Worm (Caenorhabditis elegans): ENCODE results near the gene F12E12.2.

F12E12.2 gene

DNA sequence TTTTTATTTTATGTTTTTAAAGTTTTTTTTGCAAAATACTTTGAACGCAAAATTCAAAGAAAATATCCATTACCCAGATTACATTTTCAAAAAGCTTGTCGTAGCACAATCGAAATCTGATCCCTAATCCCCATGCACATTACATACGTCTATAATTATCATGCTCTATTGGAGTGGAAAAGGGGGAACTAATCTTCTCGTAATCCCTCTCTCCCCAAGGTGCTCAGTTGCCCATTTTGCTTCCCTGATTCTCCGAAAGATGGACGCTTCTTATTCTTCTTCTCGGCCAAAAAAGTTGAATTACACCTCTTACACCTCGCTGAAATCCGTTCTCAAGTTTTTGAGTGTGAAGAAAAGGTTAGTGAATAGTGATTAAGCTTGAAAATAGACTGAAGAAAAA is 28.7 kb upstream of the F12E12.2 start, which contains the start of gene fbxc-53:
Gene fbxc-53 (plus strand): TSS at position 245 of the 400 bp plus-strand sequence.
- TF ChIP-seq F10B5.3 (tag; optimal IDR thresholded peaks at IDR 0.05), result no peak
- no peak for TF ChIP-seq zfp-3 (GFP tag; conservative IDR thresholded peaks at IDR 0.05)
- TF ChIP-seq Y105C5A.15 (GFP tag; IDR thresholded peaks at IDR 0.05), result no peak
- no peak for TF ChIP-seq zip-2 (tag; optimal IDR thresholded peaks at IDR 0.05)
- no peak for TF ChIP-seq ztf-11 (tag; optimal IDR thresholded peaks at IDR 0.05)
- no peak for TF ChIP-seq nhr-42 (GFP tag; IDR thresholded peaks at IDR 0.05)
- TF ChIP-seq ces-1 (GFP tag; optimal IDR thresholded peaks at IDR 0.05), result no peak

- no peak for TF ChIP-seq ztf-7 (tag; optimal IDR thresholded peaks at IDR 0.05)
- TF ChIP-seq snpc-4 (tag; optimal IDR thresholded peaks at IDR 0.05), result no peak
- TF ChIP-seq ceh-20 (GFP tag; IDR thresholded peaks at IDR 0.05), result no peak
- no peak for TF ChIP-seq lin-1 (GFP tag; IDR thresholded peaks at IDR 0.05)
- TF ChIP-seq egl-43 (GFP tag; IDR thresholded peaks at IDR 0.05), result no peak
- TF ChIP-seq dmd-9 (GFP tag; IDR thresholded peaks at IDR 0.05), result no peak
- no peak for TF ChIP-seq ZK546.5 (tag; optimal IDR thresholded peaks at IDR 0.05)
- TF ChIP-seq lin-39 (tag; optimal IDR thresholded peaks at IDR 0.05), result no peak
- TF ChIP-seq cey-2 (tag; optimal IDR thresholded peaks at IDR 0.05; ENCODE audit: borderline replicate concordance, insufficient read depth), result no peak
- TF ChIP-seq unc-62 (GFP tag; optimal IDR thresholded peaks at IDR 0.05 in 1 of 2), result no peak
- no peak for TF ChIP-seq unc-62 (tag; optimal IDR thresholded peaks at IDR 0.05)
- no peak for TF ChIP-seq tag-97 (GFP tag; IDR thresholded peaks at IDR 0.05)
These were observed 25.2 kb upstream of the F12E12.2 start, which contains the start of gene srh-100 for ce11 chrII:3714595-3714994. Gene srh-100 (minus strand): TSS chrII:3714695.

ce11 chrII:3716455-3716854 is 23.3 kb upstream of the F12E12.2 start, which contains the start of gene srh-99:
Gene srh-99 (minus strand): TSS chrII:3716555.
- TF ChIP-seq tag-97 (GFP tag; IDR thresholded peaks at IDR 0.05), result no peak
- TF ChIP-seq vab-7 (GFP tag; IDR thresholded peaks at IDR 0.05), result no peak
- no peak for TF ChIP-seq ceh-20 (GFP tag; IDR thresholded peaks at IDR 0.05)
- no peak for TF ChIP-seq lsy-2 (tag; optimal IDR thresholded peaks at IDR 0.05)
- TF ChIP-seq skn-1 (tag; optimal IDR thresholded peaks at IDR 0.05), result no peak
- TF ChIP-seq ceh-44 (GFP tag; IDR thresholded peaks at IDR 0.05), result no peak
- TF ChIP-seq zfp-2 (tag; optimal IDR thresholded peaks at IDR 0.05), result no peak
- no peak for TF ChIP-seq fos-1 (tag; optimal IDR thresholded peaks at IDR 0.05)
- TF ChIP-seq lin-29 (GFP tag; IDR thresholded peaks at IDR 0.05), result no peak
- no peak for TF ChIP-seq madf-9 (GFP tag; conservative IDR thresholded peaks at IDR 0.05)
- no peak for TF ChIP-seq spr-3 (GFP tag; optimal IDR thresholded peaks at IDR 0.05)
- no peak for TF ChIP-seq T20F7.1 (GFP tag; optimal IDR thresholded peaks at IDR 0.05)
- no peak for TF ChIP-seq Y48G9A.11 (GFP tag; IDR thresholded peaks at IDR 0.05)
- no peak for TF ChIP-seq php-3 (GFP tag; IDR thresholded peaks at IDR 0.05)
- TF ChIP-seq egl-43 (GFP tag; IDR thresholded peaks at IDR 0.05), result no peak
- TF ChIP-seq snpc-1.2 (GFP tag; IDR thresholded peaks at IDR 0.05), result no peak
- no peak for TF ChIP-seq hif-1 (tag; optimal IDR thresholded peaks at IDR 0.05)
- no peak for TF ChIP-seq ama-1 (optimal IDR thresholded peaks at IDR 0.05)

ce11 chrII:3716961-3717360 is 22.8 kb upstream of the F12E12.2 start, which contains the start of gene fbxc-52:
Gene fbxc-52 (plus strand): TSS chrII:3717261.
- TF ChIP-seq Y5F2A.4 (GFP tag; optimal IDR thresholded peaks at IDR 0.05), result no peak
- no peak for TF ChIP-seq cey-2 (tag; optimal IDR thresholded peaks at IDR 0.05; ENCODE audit: borderline replicate concordance, insufficient read depth)
- TF ChIP-seq madf-5 (GFP tag; IDR thresholded peaks at IDR 0.05), result no peak
- no peak for TF ChIP-seq mes-2 (tag; optimal IDR thresholded peaks at IDR 0.05; ENCODE audit: poor library complexity, severe bottlenecking)
- TF ChIP-seq F26F4.8 (GFP tag; conservative IDR thresholded peaks at IDR 0.05), result no peak
- TF ChIP-seq zag-1 (tag; optimal IDR thresholded peaks at IDR 0.05), result no peak
- TF ChIP-seq lin-39 (tag; optimal IDR thresholded peaks at IDR 0.05), result no peak
- no peak for TF ChIP-seq ceh-44 (GFP tag; IDR thresholded peaks at IDR 0.05)
- TF ChIP-seq nhr-6 (tag; optimal IDR thresholded peaks at IDR 0.05), result no peak
- no peak for TF ChIP-seq unc-62 (GFP tag; optimal IDR thresholded peaks at IDR 0.05 in 1 of 2)
- no peak for TF ChIP-seq unc-62 (tag; optimal IDR thresholded peaks at IDR 0.05)
- TF ChIP-seq zfp-3 (GFP tag; conservative IDR thresholded peaks at IDR 0.05), result no peak
- no peak for TF ChIP-seq lin-13 (GFP tag; optimal IDR thresholded peaks at IDR 0.05)
- no peak for TF ChIP-seq dve-1 (tag; optimal IDR thresholded peaks at IDR 0.05; ENCODE audit: insufficient read depth)
- no peak for TF ChIP-seq unc-130 (GFP tag; optimal IDR thresholded peaks at IDR 0.05)
- no peak for TF ChIP-seq vab-7 (GFP tag; IDR thresholded peaks at IDR 0.05)
- TF ChIP-seq sdz-12 (GFP tag; optimal IDR thresholded peaks at IDR 0.05), result no peak

Measured in whole organism, L4 larva.